Fruit fly (Drosophila melanogaster) whole organism, wandering third instar larva: Measurements from ENCODE around the gene CG17147.

Experiments used
- Dfd ChIP-seq: fragments of >200 bp; optimal IDR thresholded peaks from 2 replicates; lab custom pipeline; 2017; ENCODE audit warnings: missing biosample characterization, missing genetic modification characterization
- Hnf4 ChIP-seq: fragments of 200-800 bp; sonication (Bioruptor generic); optimal IDR thresholded peaks from 2 replicates; lab custom pipeline; 2016; ENCODE audit warnings: missing biosample characterization, mild to moderate bottlenecking, missing genetic modification characterization
- Myc ChIP-seq: fragments of >200 bp; optimal IDR thresholded peaks from 2 replicates; lab custom pipeline; 2017
- Vsx2 ChIP-seq: fragments of 200-300, 225-300 bp; sonication (Bioruptor generic); optimal IDR thresholded peaks from 2 replicates; lab custom pipeline; 2018; ENCODE audit warnings: missing biosample characterization, missing genetic modification characterization; ENCODE audit not compliant: partially characterized antibody
- dl ChIP-seq, 2 experiments: fragments of 175-275, 200-275 bp in 1 of 2; fragments of 200-275 bp in 1 of 2; sonication (Bioruptor generic); optimal IDR thresholded peaks; lab custom pipeline; 2018; ENCODE audit warnings: mild to moderate bottlenecking in 2 of 2, missing biosample characterization in 2 of 2, missing genetic modification characterization in 2 of 2, moderate library complexity in 2 of 2; ENCODE audit not compliant: partially characterized antibody in 2 of 2, insufficient read depth in 1 of 2
- dsf ChIP-seq: sonication (Bioruptor generic); optimal IDR thresholded peaks from 2 replicates; lab custom pipeline; 2016; ENCODE audit warnings: missing biosample characterization, missing genetic modification characterization, borderline replicate concordance
- fru ChIP-seq: fragments of 200-800 bp; sonication (Bioruptor generic); optimal IDR thresholded peaks from 3 replicates; lab custom pipeline; 2016; ENCODE audit warnings: missing biosample characterization, mild to moderate bottlenecking, missing genetic modification characterization
- psq ChIP-seq: fragments of 200-800 bp; sonication (Bioruptor generic); optimal IDR thresholded peaks from 3 replicates; lab custom pipeline; 2017; ENCODE audit warnings: missing biosample characterization, mild to moderate bottlenecking, missing genetic modification characterization, moderate library complexity

dm6 chr3L:20220918-20221317, 2.8 kb upstream of the CG17147 start:
- TF ChIP-seq fru (GFP tag; lab: Kevin White, UChicago) (no peak), Vsx2 (peak; percentile 20), Myc (peak; percentile 72), dsf (GFP tag; lab: Kevin White, UChicago) (no peak), Hnf4 (no peak), dl (GFP tag; optimal IDR thresholded peaks at IDR 0.05; lab: Kevin White, UChicago; ENCODE audit: insufficient read depth in 1 of 2, partially characterized antibody in 2 of 2) (no peak), Dfd (GFP tag; lab: Kevin White, UChicago) (no peak), psq (no peak)
